Fruit fly (Drosophila melanogaster) whole organism, embryonic: ENCODE results near the gene CG8191.

Source experiments
- Abd-B ChIP-seq: fragments of 200-800 bp; sonication (Bioruptor generic); optimal IDR thresholded peaks from 2 replicates; lab custom pipeline; 2018; ENCODE audit warnings: missing biosample characterization, mild to moderate bottlenecking, missing genetic modification characterization, moderate library complexity
- Adf1 ChIP-seq: fragments of 200-800 bp; sonication (Bioruptor generic); IDR thresholded peaks from 2 replicates; pipeline ENCODE4 v1.3.6; 2022; ENCODE audit warnings: missing biosample characterization, missing genetic modification characterization
- Antp ChIP-seq: fragments of 200-800 bp; sonication (Bioruptor generic); optimal IDR thresholded peaks from 3 replicates; lab custom pipeline; 2016; ENCODE audit warnings: missing biosample characterization, missing genetic modification characterization
- Asciz ChIP-seq: fragments of 200-800 bp; sonication (Bioruptor generic); optimal IDR thresholded peaks from 2 replicates; lab custom pipeline; 2017; ENCODE audit warnings: missing biosample characterization, mild to moderate bottlenecking, missing genetic modification characterization, missing genetic modification reagents
- Atf3 ChIP-seq: fragments of 200-800 bp; sonication (Bioruptor generic); optimal IDR thresholded peaks from 3 replicates; lab custom pipeline; 2016; ENCODE audit warnings: missing biosample characterization, missing genetic modification characterization
- Atf6 ChIP-seq: fragments of 200-800 bp; sonication (Bioruptor generic); IDR thresholded peaks from 2 replicates; pipeline ENCODE4 v1.3.6; 2022; ENCODE audit warnings: missing biosample characterization, missing genetic modification characterization
- B-H2 ChIP-seq: fragments of 200-800 bp; sonication (Bioruptor generic); optimal IDR thresholded peaks from 2 replicates; lab custom pipeline; 2018; ENCODE audit warnings: missing biosample characterization, mild to moderate bottlenecking, missing genetic modification characterization
- Blimp-1 ChIP-seq: fragments of 200-800 bp; sonication (Bioruptor generic); optimal IDR thresholded peaks from 3 replicates; lab custom pipeline; 2018; ENCODE audit warnings: missing biosample characterization, missing genetic modification characterization, mild to moderate bottlenecking, moderate library complexity, missing genetic modification reagents
- CG12071 ChIP-seq: fragments of 200-800 bp; sonication (Bioruptor generic); optimal IDR thresholded peaks from 3 replicates; lab custom pipeline; 2018; ENCODE audit warnings: missing biosample characterization, mild to moderate bottlenecking, missing genetic modification characterization
- CG12219 ChIP-seq: fragments of 200-800 bp; sonication (Bioruptor generic); optimal IDR thresholded peaks from 3 replicates; lab custom pipeline; 2018; ENCODE audit warnings: missing biosample characterization, mild to moderate bottlenecking, missing genetic modification characterization
- CG12744 ChIP-seq: fragments of 200-800 bp; sonication (Bioruptor generic); optimal IDR thresholded peaks from 2 replicates; lab custom pipeline; 2016; ENCODE audit warnings: missing biosample characterization, missing genetic modification characterization
- CG13894 ChIP-seq: fragments of 200-800 bp; sonication (Bioruptor generic); optimal IDR thresholded peaks from 3 replicates; lab custom pipeline; 2018; ENCODE audit warnings: missing biosample characterization, mild to moderate bottlenecking, missing genetic modification characterization, moderate library complexity
- CG14710 ChIP-seq: fragments of 200-800 bp; sonication (Bioruptor generic); optimal IDR thresholded peaks from 3 replicates; lab custom pipeline; 2019; ENCODE audit warnings: missing biosample characterization, mild to moderate bottlenecking, missing genetic modification characterization, moderate library complexity
- CG15073 ChIP-seq: fragments of 200-800 bp; sonication (Bioruptor generic); optimal IDR thresholded peaks from 2 replicates; lab custom pipeline; 2016; ENCODE audit warnings: missing biosample characterization, missing genetic modification characterization
- CG15269 ChIP-seq: fragments of 200-800 bp; sonication (Bioruptor generic); optimal IDR thresholded peaks from 2 replicates; lab custom pipeline; 2018; ENCODE audit warnings: missing biosample characterization, mild to moderate bottlenecking, missing genetic modification characterization, moderate library complexity
- CG15479 ChIP-seq: fragments of 200-800 bp; sonication (Bioruptor generic); optimal IDR thresholded peaks from 3 replicates; lab custom pipeline; 2019; ENCODE audit warnings: missing biosample characterization, mild to moderate bottlenecking, missing genetic modification characterization, moderate library complexity
- CG18764 ChIP-seq: fragments of 200-800 bp; sonication (Bioruptor generic); optimal IDR thresholded peaks from 3 replicates; lab custom pipeline; 2016; ENCODE audit warnings: missing biosample characterization, missing genetic modification characterization
- CG30403 ChIP-seq: fragments of 200-800 bp; sonication (Bioruptor generic); optimal IDR thresholded peaks from 3 replicates; lab custom pipeline; 2016; ENCODE audit warnings: missing biosample characterization, missing genetic modification characterization
- CG3065 ChIP-seq: fragments of 200-800 bp; sonication (Bioruptor generic); optimal IDR thresholded peaks from 2 replicates; lab custom pipeline; 2016; ENCODE audit warnings: missing biosample characterization, missing genetic modification characterization
- CG34224 ChIP-seq: fragments of 200-800 bp; sonication (Bioruptor generic); IDR thresholded peaks from 3 replicates; pipeline ENCODE4 v1.3.6; 2022; ENCODE audit warnings: missing biosample characterization, missing genetic modification characterization; ENCODE audit not compliant: partially characterized antibody
- CG34376 ChIP-seq: fragments of 200-800 bp; sonication (Bioruptor generic); optimal IDR thresholded peaks from 2 replicates; lab custom pipeline; 2018; ENCODE audit warnings: missing biosample characterization, mild to moderate bottlenecking, missing genetic modification characterization
- CG6791 ChIP-seq: fragments of 200-800 bp; sonication (Bioruptor generic); IDR thresholded peaks from 3 replicates; pipeline ENCODE4 v1.3.6; 2022; ENCODE audit warnings: missing biosample characterization, missing genetic modification characterization; ENCODE audit not compliant: partially characterized antibody
- CG6813 ChIP-seq: fragments of 200-800 bp; sonication (Bioruptor generic); optimal IDR thresholded peaks from 2 replicates; lab custom pipeline; 2017; ENCODE audit warnings: missing biosample characterization, missing genetic modification characterization, mild to moderate bottlenecking, moderate library complexity, missing genetic modification reagents
- CG7745 ChIP-seq: fragments of 200-800 bp; sonication (Bioruptor generic); optimal IDR thresholded peaks from 2 replicates; lab custom pipeline; 2018; ENCODE audit warnings: missing biosample characterization, mild to moderate bottlenecking, missing genetic modification characterization, moderate library complexity
- CG8478 ChIP-seq: fragments of >200 bp; optimal IDR thresholded peaks from 2 replicates; lab custom pipeline; 2018
- Dip3 ChIP-seq: fragments of 200-800 bp; sonication (Bioruptor generic); optimal IDR thresholded peaks from 3 replicates; lab custom pipeline; 2016; ENCODE audit warnings: missing biosample characterization, missing genetic modification characterization
- Ets65A ChIP-seq: fragments of 200-800 bp; sonication (Bioruptor generic); peaks from one replicate; lab custom pipeline; 2016; ENCODE audit warnings: missing biosample characterization, missing genetic modification characterization
- Ets97D ChIP-seq: fragments of 200-800 bp; sonication (Bioruptor generic); optimal IDR thresholded peaks from 3 replicates; lab custom pipeline; 2016; ENCODE audit warnings: missing biosample characterization, missing genetic modification characterization
- Hmr ChIP-seq: fragments of 200-800 bp; sonication (Bioruptor generic); optimal IDR thresholded peaks from 3 replicates; lab custom pipeline; 2017; ENCODE audit warnings: mild to moderate bottlenecking, missing biosample characterization, missing genetic modification reagents, missing genetic modification characterization
- Hr3 ChIP-seq: fragments of 200-800 bp; sonication (Bioruptor generic); optimal IDR thresholded peaks from 3 replicates; lab custom pipeline; 2016; ENCODE audit warnings: missing biosample characterization, missing genetic modification characterization
- Hr39 ChIP-seq: fragments of >200 bp; optimal IDR thresholded peaks from 2 replicates; lab custom pipeline; 2017
- MESR4 ChIP-seq: fragments of 200-800 bp; sonication (Bioruptor generic); optimal IDR thresholded peaks from 2 replicates; lab custom pipeline; 2018; ENCODE audit warnings: missing biosample characterization, mild to moderate bottlenecking, missing genetic modification characterization, moderate library complexity
- Med ChIP-seq: fragments of 200-800 bp; sonication (Bioruptor generic); peaks from one replicate; lab custom pipeline; 2016; ENCODE audit warnings: missing biosample characterization, missing genetic modification characterization, mild to moderate bottlenecking, inconsistent platforms, moderate library complexity
- Mrtf ChIP-seq: fragments of 200-800 bp; sonication (Bioruptor generic); IDR thresholded peaks from 3 replicates; pipeline ENCODE4 v1.3.6; 2022; ENCODE audit warnings: missing biosample characterization, missing genetic modification characterization
- Pdp1 ChIP-seq, 2 experiments: fragments of 200-800 bp; sonication (Bioruptor generic); optimal IDR thresholded peaks; 3 replicates each; lab custom pipeline; 2016; ENCODE audit warnings: missing biosample characterization in 2 of 2, missing genetic modification characterization in 2 of 2, mild to moderate bottlenecking in 1 of 2, moderate library complexity in 1 of 2
- Sox100B ChIP-seq: fragments of 200-800 bp; sonication (Bioruptor generic); optimal IDR thresholded peaks from 3 replicates; lab custom pipeline; 2018; ENCODE audit warnings: missing biosample characterization, mild to moderate bottlenecking, missing genetic modification characterization
- Tbp ChIP-seq: fragments of >200 bp; optimal IDR thresholded peaks from 2 replicates; lab custom pipeline; 2018; ENCODE audit warnings: missing biosample characterization, missing genetic modification characterization
- bab2 ChIP-seq: fragments of 200-800 bp; sonication (Bioruptor generic); optimal IDR thresholded peaks from 2 replicates; lab custom pipeline; 2016; ENCODE audit warnings: missing biosample characterization, missing genetic modification characterization
- cg ChIP-seq: fragments of 200-800 bp; sonication (Bioruptor generic); optimal IDR thresholded peaks from 3 replicates; lab custom pipeline; 2019; ENCODE audit warnings: missing biosample characterization, mild to moderate bottlenecking, missing genetic modification characterization, moderate library complexity
- cwo ChIP-seq: fragments of 200-800 bp; sonication (Bioruptor generic); optimal IDR thresholded peaks from 3 replicates; lab custom pipeline; 2017; ENCODE audit warnings: missing biosample characterization, missing genetic modification characterization, mild to moderate bottlenecking, moderate library complexity, missing genetic modification reagents
- dm ChIP-seq: fragments of 200-800 bp; sonication (Bioruptor generic); optimal IDR thresholded peaks from 3 replicates; lab custom pipeline; 2016; ENCODE audit warnings: missing biosample characterization, missing genetic modification characterization
- exex ChIP-seq: fragments of 200-800 bp; sonication (Bioruptor generic); optimal IDR thresholded peaks from 4 replicates; lab custom pipeline; 2018; ENCODE audit warnings: missing biosample characterization, mild to moderate bottlenecking, missing genetic modification characterization, moderate library complexity
- grau ChIP-seq: fragments of 200-800 bp; optimal IDR thresholded peaks from 3 replicates; lab custom pipeline; 2019; ENCODE audit warnings: missing biosample characterization, mild to moderate bottlenecking, missing genetic modification characterization, moderate library complexity
- hth ChIP-seq: fragments of >200 bp; optimal IDR thresholded peaks from 2 replicates; lab custom pipeline; 2017; ENCODE audit warnings: inconsistent platforms
- insv ChIP-seq, 2 experiments: fragments of 200-800 bp; sonication (Bioruptor generic); optimal IDR thresholded peaks; 3 replicates each; lab custom pipeline; 2016 to 2018; ENCODE audit warnings: missing biosample characterization in 2 of 2, missing genetic modification characterization in 2 of 2
- pb ChIP-seq: fragments of 200-800 bp; sonication (Bioruptor generic); optimal IDR thresholded peaks from 3 replicates; lab custom pipeline; 2016; ENCODE audit warnings: missing biosample characterization, missing genetic modification characterization
- peb ChIP-seq: fragments of 200-800 bp; sonication (Bioruptor generic); IDR thresholded peaks from 2 replicates; pipeline ENCODE4 v1.3.6; 2022; ENCODE audit warnings: missing biosample characterization, missing genetic modification characterization
- pum ChIP-seq: fragments of 200-800 bp; sonication (Bioruptor generic); optimal IDR thresholded peaks from 2 replicates; lab custom pipeline; 2016; ENCODE audit warnings: missing biosample characterization, missing genetic modification characterization
- sens ChIP-seq: fragments of 200-800 bp; sonication (Bioruptor generic); peaks from one replicate; lab custom pipeline; 2016; ENCODE audit warnings: missing biosample characterization, missing genetic modification characterization
- sisA ChIP-seq: fragments of 200-800 bp; sonication (Bioruptor generic); IDR thresholded peaks from 2 replicates; pipeline ENCODE4 v1.3.6; 2022; ENCODE audit warnings: missing biosample characterization, missing genetic modification characterization
- sob ChIP-seq: fragments of 200-800 bp; sonication (Bioruptor generic); IDR thresholded peaks from 2 replicates; pipeline ENCODE4 v1.3.6; 2022; ENCODE audit warnings: missing biosample characterization, missing genetic modification characterization
- ttk ChIP-seq: fragments of 200-800 bp; sonication (Bioruptor generic); IDR thresholded peaks from 2 replicates; pipeline ENCODE4 v2.1.2; 2022; ENCODE audit warnings: missing biosample characterization, missing genetic modification characterization

CG8191 gene

dm6 chrX:15758692-15759240 lies 26.8 kb downstream of the CG8191 start:
- no peak for TF ChIP-seq Hmr
- TF ChIP-seq Dip3 (GFP tag; lab: Kevin White, UChicago), result no peak
- peak; percentile 17 for TF ChIP-seq CG15479 (GFP tag; lab: Kevin White, UChicago)
- TF ChIP-seq Adf1 (GFP tag; lab: Robert Waterston, UW), result no peak
- no peak for TF ChIP-seq Sox100B (GFP tag; lab: Kevin White, UChicago)
- peak; percentile 58 for TF ChIP-seq Med (GFP tag; lab: Kevin White, UChicago)
- TF ChIP-seq CG34224 (GFP tag; lab: Robert Waterston, UW), result no peak
- no peak for TF ChIP-seq Hr3 (GFP tag; lab: Kevin White, UChicago)
- no peak for TF ChIP-seq CG6791 (GFP tag; lab: Robert Waterston, UW)
- TF ChIP-seq ttk, result no peak
- no peak for TF ChIP-seq insv (GFP tag; optimal IDR thresholded peaks at IDR 0.05; lab: Kevin White, UChicago)
- TF ChIP-seq CG34376 (GFP tag; lab: Kevin White, UChicago), result peak; percentile 30
- TF ChIP-seq CG6813, result no peak
- TF ChIP-seq MESR4 (GFP tag; lab: Kevin White, UChicago), result no peak
- peak; percentile 60 for TF ChIP-seq grau
- TF ChIP-seq CG18764 (GFP tag; lab: Kevin White, UChicago), result no peak
- TF ChIP-seq CG3065 (GFP tag; lab: Kevin White, UChicago), result no peak
- TF ChIP-seq CG12219, result no peak
- TF ChIP-seq pb (GFP tag; lab: Kevin White, UChicago), result no peak
- TF ChIP-seq Abd-B, result no peak
- peak in 1 of 2 experiments; percentile 54 for TF ChIP-seq Pdp1 (GFP tag; optimal IDR thresholded peaks at IDR 0.05; lab: Kevin White, UChicago)
- TF ChIP-seq CG12071, result no peak
- no peak for TF ChIP-seq Antp (GFP tag; lab: Kevin White, UChicago)
- TF ChIP-seq Ets97D (GFP tag; lab: Kevin White, UChicago), result no peak
- TF ChIP-seq Asciz (GFP tag; lab: Kevin White, UChicago), result no peak
- TF ChIP-seq Tbp (GFP tag; lab: Kevin White, UChicago), result no peak
- no peak for TF ChIP-seq CG15073 (GFP tag; lab: Kevin White, UChicago)
- no peak for TF ChIP-seq sens (GFP tag; lab: Kevin White, UChicago)
- TF ChIP-seq CG30403, result no peak
- TF ChIP-seq sisA (GFP tag; lab: Robert Waterston, UW), result no peak
- no peak for TF ChIP-seq Mrtf
- no peak for TF ChIP-seq CG13894 (tag; lab: Kevin White, UChicago)
- TF ChIP-seq B-H2, result peak; percentile 0
- TF ChIP-seq Ets65A (GFP tag; lab: Kevin White, UChicago), result no peak
- TF ChIP-seq pum, result no peak
- TF ChIP-seq CG7745 (tag; lab: Kevin White, UChicago), result no peak
- no peak for TF ChIP-seq CG14710
- no peak for TF ChIP-seq sob (GFP tag; lab: Robert Waterston, UW)
- TF ChIP-seq CG12744, result no peak
- TF ChIP-seq CG8478, result no peak
- no peak for TF ChIP-seq Atf6 (GFP tag; lab: Robert Waterston, UW)
- TF ChIP-seq Blimp-1 (GFP tag; lab: Kevin White, UChicago), result no peak
- no peak for TF ChIP-seq bab2 (GFP tag; lab: Kevin White, UChicago)
- no peak for TF ChIP-seq CG15269 (tag; lab: Kevin White, UChicago)
- TF ChIP-seq hth (lab: Kevin White, UChicago), result no peak
- TF ChIP-seq exex (tag; lab: Kevin White, UChicago), result peak; percentile 70
- peak; percentile 9 for TF ChIP-seq cg (GFP tag; lab: Kevin White, UChicago)
- no peak for TF ChIP-seq dm (GFP tag; lab: Kevin White, UChicago)
- no peak for TF ChIP-seq Atf3 (GFP tag; lab: Kevin White, UChicago)
- no peak for TF ChIP-seq peb (GFP tag; lab: Robert Waterston, UW)
- TF ChIP-seq Hr39 (lab: Kevin White, UChicago), result no peak
- TF ChIP-seq cwo (GFP tag; lab: Kevin White, UChicago), result no peak
